Fruit fly (Drosophila melanogaster) S2 (cell line): ENCODE results near the gene DIP-gamma.
A peak's percentile ranks its signal among the peaks of the same experiment; 100 is the strongest.

ENCODE experiments used
- CG8478 ChIP-seq: fragments of >200 bp; optimal IDR thresholded peaks from 2 replicates; lab custom pipeline; 2018
- CTCF ChIP-seq, 2 experiments: fragments of >200 bp; optimal IDR thresholded peaks; 2 replicates each; lab custom pipeline; 2018

The DIP-gamma gene

DNA sequence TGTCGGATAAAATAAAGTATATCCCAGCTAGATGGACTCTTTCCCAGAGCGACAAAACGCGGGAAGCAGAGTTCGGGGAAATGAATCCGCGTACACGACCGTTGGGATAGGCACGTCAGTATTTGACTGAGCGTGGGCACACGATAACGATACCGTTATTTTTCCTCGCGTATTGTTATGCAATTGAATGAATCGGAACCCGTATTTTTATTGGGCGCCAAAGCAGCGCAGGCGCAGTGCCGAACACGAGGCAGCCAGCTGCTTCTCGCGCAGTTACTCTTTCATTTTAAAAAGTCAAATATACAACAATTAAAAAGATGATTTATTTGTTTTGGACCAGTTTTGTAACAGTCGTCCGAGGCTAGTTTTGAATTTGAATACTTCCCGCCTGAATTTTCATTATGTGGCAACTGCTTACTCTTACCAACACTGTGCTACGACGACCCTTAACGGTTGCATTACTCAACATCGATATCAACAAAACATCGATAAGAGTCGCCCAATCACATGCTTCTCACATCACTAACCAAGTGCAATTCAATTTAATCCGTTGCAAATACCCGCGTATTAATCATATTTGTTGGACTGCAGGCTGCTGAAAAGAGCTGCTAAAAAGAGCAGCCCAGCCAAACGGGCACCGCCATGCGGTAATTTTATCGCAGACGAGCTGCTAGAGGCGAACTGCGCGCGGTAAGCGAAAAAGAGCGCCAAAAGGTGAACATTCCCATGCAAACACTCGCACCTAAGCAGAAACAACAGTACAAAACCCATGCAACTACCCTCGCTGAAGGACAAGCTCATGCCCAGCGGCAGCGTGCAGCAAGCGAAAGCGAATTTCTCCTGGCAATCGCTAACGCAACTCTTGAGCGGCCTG lies 82.4 kb downstream of the DIP-gamma start, which contains the start of the genes CG33203 and Doa:
CG33203 (minus strand) TSS at position 151 of the 874 bp plus-strand sequence.
Doa (plus strand) TSS at position 515 of the 874 bp plus-strand sequence.
- TF ChIP-seq CG8478 (lab: Kevin White, UChicago) (no peak), CTCF (optimal IDR thresholded peaks at IDR 0.05; lab: Kevin White, UChicago) (peak; percentile 38 to 43)

DNA sequence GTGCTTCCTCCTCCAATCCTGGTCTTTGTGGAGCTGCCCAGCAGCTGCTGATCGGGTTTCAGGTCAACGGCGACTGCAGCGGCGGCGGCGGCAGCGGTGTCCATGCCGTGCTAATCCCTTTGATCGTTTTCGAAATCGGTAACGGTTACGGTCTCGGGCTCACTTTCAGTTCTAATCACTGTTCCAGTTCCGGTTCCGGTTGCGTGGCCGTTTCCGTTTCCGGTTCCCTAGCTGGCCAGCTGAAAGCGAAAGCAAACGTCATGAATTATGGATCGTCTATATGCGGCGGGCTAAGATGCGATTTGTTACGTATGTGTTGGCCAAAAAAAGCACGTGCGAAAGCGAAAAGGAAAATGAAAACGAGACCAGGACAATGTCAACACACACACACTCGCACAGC lies 83.4 kb downstream of the DIP-gamma start:
- no peak for TF ChIP-seq CG8478 (lab: Kevin White, UChicago)
- TF ChIP-seq CTCF (optimal IDR thresholded peaks at IDR 0.05; lab: Kevin White, UChicago): no peak

DNA sequence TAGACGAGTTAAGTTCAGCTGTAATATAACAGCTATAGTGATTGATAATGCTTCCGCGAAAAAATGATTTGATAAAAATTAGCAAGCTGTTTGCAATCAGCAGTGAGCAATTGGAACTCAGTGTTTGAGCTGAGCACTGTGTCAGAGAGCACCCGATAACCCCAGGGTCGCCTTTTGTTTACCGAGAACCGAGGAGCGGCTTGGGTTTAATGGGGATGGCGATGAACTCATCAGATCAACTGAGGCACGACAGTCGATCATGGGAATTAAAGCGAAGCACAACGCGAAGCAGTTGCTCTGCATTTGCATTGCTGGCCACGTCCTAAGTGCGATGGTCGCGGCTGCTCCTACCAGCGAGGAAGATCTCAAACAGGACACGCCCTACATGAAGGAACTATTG lies 86.7 kb downstream of the DIP-gamma start, which contains the start of gene Nepl21:
Nepl21 (plus strand) TSS at position 260 of the 400 bp plus-strand sequence.
- TF ChIP-seq CG8478 (lab: Kevin White, UChicago): no peak

DNA sequence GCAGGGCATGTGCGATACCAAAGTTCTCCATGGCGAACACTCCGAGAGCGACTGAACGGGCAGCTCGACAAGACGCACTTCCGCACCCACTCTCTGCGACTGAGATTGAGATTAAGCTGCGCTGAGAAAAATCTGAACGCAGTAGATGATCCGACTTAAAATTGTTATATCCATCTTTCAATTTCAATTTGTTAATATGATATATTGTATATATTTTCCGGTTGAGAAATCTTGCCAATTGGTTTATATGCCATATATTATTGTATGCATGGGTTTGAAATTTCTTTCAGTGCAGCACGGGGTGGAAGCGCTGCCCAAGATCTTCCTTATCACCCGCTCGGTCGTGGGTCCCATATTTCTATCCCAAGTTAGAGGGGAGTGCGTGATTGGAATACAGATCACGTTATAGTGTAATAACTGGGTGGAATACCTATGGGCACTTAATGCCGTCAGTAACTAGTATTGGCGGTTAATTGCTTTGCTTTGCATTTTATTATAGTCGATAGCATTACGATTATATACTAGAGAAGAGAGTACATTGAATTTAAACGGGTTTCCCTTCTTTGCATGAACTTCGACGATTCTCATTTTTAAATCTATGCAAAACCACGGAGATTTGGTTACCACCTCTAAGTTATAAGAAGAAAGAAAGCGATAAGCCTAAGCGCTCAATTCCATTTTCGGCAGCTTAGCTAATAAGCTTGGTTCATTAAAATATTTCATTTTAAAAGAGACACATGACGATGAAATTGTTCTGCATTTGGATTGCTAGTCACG lies 89.9 kb downstream of the DIP-gamma start, which contains the start of the genes Nepl19 and Nepl20:
Nepl19 (minus strand) TSS at position 57 of the 777 bp plus-strand sequence.
Nepl20 (plus strand) TSS at position 727 of the 777 bp plus-strand sequence.
- TF ChIP-seq CTCF (optimal IDR thresholded peaks at IDR 0.05; lab: Kevin White, UChicago) (no peak), CG8478 (lab: Kevin White, UChicago) (no peak)

DNA sequence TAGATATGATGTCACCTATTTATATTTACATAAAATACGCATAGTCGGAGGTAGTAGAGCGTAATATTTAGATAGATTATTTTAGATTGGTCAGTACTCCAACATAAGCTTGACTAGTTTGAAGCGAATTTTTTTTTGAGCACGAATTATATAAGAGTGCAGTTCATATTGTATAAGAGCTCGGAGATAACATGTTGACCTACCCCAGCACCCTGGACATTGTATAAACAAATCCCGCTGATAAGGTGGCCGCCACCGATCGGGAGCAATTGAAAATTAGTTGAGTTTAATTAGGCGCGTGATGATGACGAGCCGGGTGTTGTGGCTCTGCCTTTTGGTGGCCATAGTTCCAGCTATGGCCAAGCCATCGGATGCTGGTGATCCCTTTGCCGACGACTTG lies 94.8 kb downstream of the DIP-gamma start, which contains the start of gene Nepl18:
Nepl18 (plus strand) TSS at position 277 of the 400 bp plus-strand sequence.
- TF ChIP-seq CTCF (optimal IDR thresholded peaks at IDR 0.05; lab: Kevin White, UChicago): no peak
- TF ChIP-seq CG8478 (lab: Kevin White, UChicago): no peak
